Fruit fly (Drosophila melanogaster) whole organism, embryonic: ENCODE data around the gene mRpL39.
A peak's percentile ranks its signal among the peaks of the same experiment; 100 is the strongest.

ENCODE experiments used
- Ada2b ChIP-seq: fragments of 200-800 bp; sonication (Bioruptor generic); IDR thresholded peaks from 2 replicates; pipeline ENCODE4 v1.3.6; 2022; ENCODE audit warnings: missing biosample characterization, missing genetic modification characterization
- B-H1 ChIP-seq: fragments of 200-800 bp; sonication (Bioruptor generic); IDR thresholded peaks from 3 replicates; pipeline ENCODE4 v1.3.6; 2022; ENCODE audit warnings: missing biosample characterization, missing genetic modification characterization
- Blimp-1 ChIP-seq: fragments of 200-800 bp; sonication (Bioruptor generic); optimal IDR thresholded peaks from 3 replicates; lab custom pipeline; 2018; ENCODE audit warnings: missing biosample characterization, missing genetic modification characterization, mild to moderate bottlenecking, moderate library complexity, missing genetic modification reagents
- CG1024 ChIP-seq: fragments of 200-800 bp; sonication (Bioruptor generic); IDR thresholded peaks from 2 replicates; pipeline ENCODE4 v1.3.6; 2022; ENCODE audit warnings: missing biosample characterization, missing genetic modification characterization
- CG10431 ChIP-seq: fragments of 200-800 bp; sonication (Bioruptor generic); optimal IDR thresholded peaks from 3 replicates; lab custom pipeline; 2018; ENCODE audit warnings: missing biosample characterization, mild to moderate bottlenecking, missing genetic modification characterization
- CG1233 ChIP-seq: fragments of 200-800 bp; sonication (Bioruptor generic); optimal IDR thresholded peaks from 4 replicates; lab custom pipeline; 2018; ENCODE audit warnings: missing biosample characterization, mild to moderate bottlenecking, missing genetic modification characterization
- CG18011 ChIP-seq: fragments of 200-800 bp; sonication (Bioruptor generic); optimal IDR thresholded peaks from 2 replicates; lab custom pipeline; 2017; ENCODE audit warnings: missing biosample characterization, missing genetic modification characterization, mild to moderate bottlenecking, moderate library complexity, missing genotype
- CG18476 ChIP-seq: fragments of 200-800 bp; sonication (Bioruptor generic); optimal IDR thresholded peaks from 2 replicates; lab custom pipeline; 2016; ENCODE audit warnings: missing biosample characterization, mild to moderate bottlenecking, missing genetic modification characterization
- CG2875 ChIP-seq: fragments of 200-800 bp; sonication (Bioruptor generic); optimal IDR thresholded peaks from 2 replicates; lab custom pipeline; 2017; ENCODE audit warnings: missing biosample characterization, mild to moderate bottlenecking, missing genetic modification characterization, missing genetic modification reagents
- CG32772 ChIP-seq: fragments of 200-800 bp; sonication (Bioruptor generic); IDR thresholded peaks from 2 replicates; pipeline ENCODE4 v1.3.6; 2022; ENCODE audit warnings: missing biosample characterization, missing genetic modification characterization
- CG34224 ChIP-seq: fragments of 200-800 bp; sonication (Bioruptor generic); IDR thresholded peaks from 3 replicates; pipeline ENCODE4 v1.3.6; 2022; ENCODE audit warnings: missing biosample characterization, missing genetic modification characterization; ENCODE audit not compliant: partially characterized antibody
- CG4360 ChIP-seq: fragments of 200-800 bp; sonication (Bioruptor generic); IDR thresholded peaks from 2 replicates; pipeline ENCODE4 v1.3.6; 2022; ENCODE audit warnings: missing biosample characterization, missing genetic modification characterization
- CG4404 ChIP-seq: fragments of 200-800 bp; sonication (Bioruptor generic); IDR thresholded peaks from 2 replicates; pipeline ENCODE4 v1.3.6; 2022; ENCODE audit warnings: missing biosample characterization, missing genetic modification characterization
- CG4617 ChIP-seq: fragments of 200-800 bp; sonication (Bioruptor generic); optimal IDR thresholded peaks from 3 replicates; lab custom pipeline; 2016; ENCODE audit warnings: missing biosample characterization, missing genetic modification characterization, borderline replicate concordance
- CG4707 ChIP-seq: fragments of 200-800 bp; sonication (Bioruptor generic); optimal IDR thresholded peaks from 2 replicates; lab custom pipeline; 2018; ENCODE audit warnings: missing biosample characterization, mild to moderate bottlenecking, missing genetic modification characterization, moderate library complexity
- CG4730 ChIP-seq: fragments of 200-800 bp; sonication (Bioruptor generic); IDR thresholded peaks from 2 replicates; pipeline ENCODE4 v1.3.6; 2022; ENCODE audit warnings: missing biosample characterization, missing genetic modification characterization
- CG6272 ChIP-seq: fragments of 200-800 bp; sonication (Bioruptor generic); IDR thresholded peaks from 2 replicates; pipeline ENCODE4 v1.3.6; 2022; ENCODE audit warnings: missing biosample characterization, missing genetic modification characterization
- CG6689 ChIP-seq: fragments of 200-800 bp; sonication (Bioruptor generic); IDR thresholded peaks from 2 replicates; pipeline ENCODE4 v1.3.6; 2022; ENCODE audit warnings: missing biosample characterization, missing genetic modification characterization
- CG6813 ChIP-seq: fragments of 200-800 bp; sonication (Bioruptor generic); optimal IDR thresholded peaks from 2 replicates; lab custom pipeline; 2017; ENCODE audit warnings: missing biosample characterization, missing genetic modification characterization, mild to moderate bottlenecking, moderate library complexity, missing genetic modification reagents
- CG6854 ChIP-seq: fragments of 200-800 bp; sonication (Bioruptor generic); optimal IDR thresholded peaks from 3 replicates; lab custom pipeline; 2017; ENCODE audit warnings: missing biosample characterization, mild to moderate bottlenecking, missing genetic modification characterization
- CG7745 ChIP-seq: fragments of 200-800 bp; sonication (Bioruptor generic); optimal IDR thresholded peaks from 2 replicates; lab custom pipeline; 2018; ENCODE audit warnings: missing biosample characterization, mild to moderate bottlenecking, missing genetic modification characterization, moderate library complexity
- CG7839 ChIP-seq: fragments of 200-800 bp; sonication (Bioruptor generic); optimal IDR thresholded peaks from 3 replicates; lab custom pipeline; 2018; ENCODE audit warnings: missing biosample characterization, mild to moderate bottlenecking, missing genetic modification characterization, moderate library complexity
- CG8944 ChIP-seq: fragments of 200-800 bp; sonication (Bioruptor generic); optimal IDR thresholded peaks from 3 replicates; lab custom pipeline; 2016; ENCODE audit warnings: missing biosample characterization, missing genetic modification characterization
- CG9797 ChIP-seq: fragments of 200-800 bp; sonication (Bioruptor generic); optimal IDR thresholded peaks from 3 replicates; lab custom pipeline; 2018; ENCODE audit warnings: missing biosample characterization, mild to moderate bottlenecking, missing genetic modification characterization
- Fer3 ChIP-seq: fragments of 200-800 bp; sonication (Bioruptor generic); optimal IDR thresholded peaks from 2 replicates; lab custom pipeline; 2018; ENCODE audit warnings: missing biosample characterization, mild to moderate bottlenecking, missing genetic modification characterization, moderate library complexity
- Hey ChIP-seq: fragments of 200-800 bp; sonication (Bioruptor generic); optimal IDR thresholded peaks from 3 replicates; lab custom pipeline; 2018; ENCODE audit warnings: missing biosample characterization, mild to moderate bottlenecking, missing genetic modification characterization
- Hr51 ChIP-seq, 2 experiments: fragments of 200-800 bp; sonication (Bioruptor generic); optimal IDR thresholded peaks; 2 replicates in 1 of 2; 3 replicates in 1 of 2; lab custom pipeline; 2016 to 2018; ENCODE audit warnings: missing biosample characterization in 2 of 2, missing genetic modification characterization in 2 of 2, mild to moderate bottlenecking in 1 of 2, moderate library complexity in 1 of 2
- Hr78 ChIP-seq, 2 experiments: fragments of 200-800 bp in 1 of 2; fragments of >200 bp in 1 of 2; sonication (Bioruptor generic) in 1 of 2; optimal IDR thresholded peaks; 2 replicates each; lab custom pipeline; 2017 to 2019; ENCODE audit warnings: missing biosample characterization in 2 of 2, missing genetic modification characterization in 2 of 2, mild to moderate bottlenecking in 1 of 2, moderate library complexity in 1 of 2
- Nf-YA ChIP-seq: fragments of 200-800 bp; sonication (Bioruptor generic); IDR thresholded peaks from 2 replicates; pipeline ENCODE4 v1.3.6; 2022; ENCODE audit warnings: missing biosample characterization, missing genetic modification characterization
- Trl ChIP-seq, 3 experiments: fragments of >200 bp in 2 of 3; fragments of 200-800 bp in 1 of 3; sonication (Bioruptor generic) in 1 of 3; optimal IDR thresholded peaks; 2 replicates in 1 of 3; 3 replicates in 2 of 3; lab custom pipeline; 2016 to 2017; ENCODE audit warnings: missing biosample characterization in 1 of 3, missing genetic modification characterization in 1 of 3
- abd-A ChIP-seq: fragments of 200-800 bp; sonication (Bioruptor generic); optimal IDR thresholded peaks from 3 replicates; lab custom pipeline; 2019; ENCODE audit warnings: missing biosample characterization, mild to moderate bottlenecking, missing genetic modification characterization, moderate library complexity
- bsh ChIP-seq, 2 experiments: fragments of 200-800 bp; sonication (Bioruptor generic); optimal IDR thresholded peaks; 2 replicates each; lab custom pipeline; 2017 to 2018; ENCODE audit warnings: mild to moderate bottlenecking in 2 of 2, missing biosample characterization in 2 of 2, missing genetic modification characterization in 2 of 2, moderate library complexity in 1 of 2
- cato ChIP-seq: fragments of 200-800 bp; sonication (Bioruptor generic); optimal IDR thresholded peaks from 2 replicates; lab custom pipeline; 2016; ENCODE audit warnings: missing biosample characterization, missing genetic modification characterization, borderline replicate concordance
- gcm2 ChIP-seq: fragments of 200-800 bp; sonication (Bioruptor generic); optimal IDR thresholded peaks from 2 replicates; lab custom pipeline; 2016; ENCODE audit warnings: missing biosample characterization, missing genetic modification characterization
- ken ChIP-seq: fragments of 200-800 bp; sonication (Bioruptor generic); IDR thresholded peaks from 3 replicates; pipeline ENCODE4 v1.3.6; 2022; ENCODE audit warnings: missing biosample characterization, missing genetic modification characterization
- lab ChIP-seq: fragments of 200-800 bp; sonication (Bioruptor generic); optimal IDR thresholded peaks from 3 replicates; lab custom pipeline; 2017; ENCODE audit warnings: missing biosample characterization, missing genetic modification characterization, mild to moderate bottlenecking, moderate library complexity, missing genetic modification reagents
- rib ChIP-seq: fragments of 200-800 bp; sonication (Bioruptor generic); IDR thresholded peaks from 2 replicates; pipeline ENCODE4 v1.3.6; 2022; ENCODE audit warnings: missing biosample characterization, missing genetic modification characterization
- slou ChIP-seq: fragments of 200-800 bp; sonication (Bioruptor generic); optimal IDR thresholded peaks from 3 replicates; lab custom pipeline; 2016; ENCODE audit warnings: missing biosample characterization, missing genetic modification characterization
- sob ChIP-seq: fragments of 200-800 bp; sonication (Bioruptor generic); IDR thresholded peaks from 2 replicates; pipeline ENCODE4 v1.3.6; 2022; ENCODE audit warnings: missing biosample characterization, missing genetic modification characterization
- sqz ChIP-seq: fragments of 200-800 bp; sonication (Bioruptor generic); optimal IDR thresholded peaks from 3 replicates; lab custom pipeline; 2018; ENCODE audit warnings: missing biosample characterization, mild to moderate bottlenecking, missing genetic modification characterization
- sr ChIP-seq: fragments of 200-800 bp; sonication (Bioruptor generic); IDR thresholded peaks from 3 replicates; pipeline ENCODE4 v1.3.6; 2022; ENCODE audit warnings: missing biosample characterization, missing genetic modification characterization
- tap ChIP-seq: fragments of 200-800 bp; optimal IDR thresholded peaks from 3 replicates; lab custom pipeline; 2019; ENCODE audit warnings: missing biosample characterization, mild to moderate bottlenecking, missing genetic modification characterization, moderate library complexity
- tin ChIP-seq: fragments of 200-800 bp; sonication (Bioruptor generic); optimal IDR thresholded peaks from 3 replicates; lab custom pipeline; 2016; ENCODE audit warnings: missing biosample characterization, missing genetic modification characterization
- twi ChIP-seq: fragments of 200-800 bp; optimal IDR thresholded peaks from 2 replicates; lab custom pipeline; 2019; ENCODE audit warnings: missing biosample characterization, mild to moderate bottlenecking, missing genetic modification characterization, moderate library complexity
- zen2 ChIP-seq: fragments of 200-800 bp; sonication (Bioruptor generic); IDR thresholded peaks from 3 replicates; pipeline ENCODE4 v1.3.6; 2022; ENCODE audit warnings: missing biosample characterization, missing genetic modification characterization; ENCODE audit not compliant: partially characterized antibody

The mRpL39 gene

DNA sequence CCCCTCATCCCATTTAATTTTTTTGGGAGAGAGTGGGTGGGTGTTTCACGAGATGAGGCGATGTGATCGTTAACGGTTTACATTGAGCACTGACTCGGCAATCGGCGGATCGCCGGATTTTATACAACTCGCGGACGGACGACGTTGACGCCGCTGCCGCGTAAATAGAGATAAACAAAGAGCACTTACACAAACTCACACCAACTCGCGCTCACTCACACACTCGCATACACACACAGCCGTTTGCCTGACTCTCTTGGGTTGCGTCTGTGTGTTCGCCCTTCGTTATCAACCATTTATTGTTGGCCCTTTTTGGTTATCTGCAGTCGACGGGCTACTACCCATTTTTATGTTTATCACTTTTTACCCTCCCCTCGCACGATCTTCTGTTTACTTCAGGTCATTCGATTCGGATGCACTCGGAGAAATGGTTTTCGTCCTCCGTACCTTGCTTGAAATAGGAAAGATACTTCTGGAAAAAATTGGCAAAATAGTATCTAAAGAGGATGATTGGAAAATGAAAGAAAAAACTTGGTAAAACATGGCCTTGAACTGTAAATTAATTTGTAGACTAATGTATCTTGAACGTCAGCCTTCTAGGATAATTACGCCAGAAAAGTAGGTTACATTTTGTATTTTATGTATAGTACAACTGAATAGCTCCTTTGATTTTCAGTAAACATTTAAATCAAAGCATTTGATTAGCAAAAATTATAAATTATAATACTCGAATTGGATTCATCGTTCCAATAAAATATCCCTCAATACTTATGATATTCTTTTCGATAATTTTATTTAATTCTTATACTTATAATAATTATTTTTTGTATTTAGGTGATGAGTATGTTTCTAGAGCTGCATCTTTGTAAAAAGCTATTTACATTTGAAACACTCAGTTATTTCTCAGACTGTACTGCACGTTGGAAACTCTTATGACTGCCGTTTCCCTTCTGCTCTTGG, 21.6 kb downstream of the mRpL39 start (continued):
- TF ChIP-seq tap (tag; lab: Kevin White, UChicago) (no peak), Trl (optimal IDR thresholded peaks at IDR 0.05; lab: Kevin White, UChicago) (peak; percentile 58 to 63), Trl (GFP tag; optimal IDR thresholded peaks at IDR 0.05; lab: Kevin White, UChicago) (no peak), CG10431 (GFP tag; lab: Kevin White, UChicago) (peak; percentile 27), B-H1 (GFP tag; lab: Robert Waterston, UW) (no peak; the same call in 2 of the 3 replicates), CG9797 (GFP tag; lab: Kevin White, UChicago) (no peak), CG2875 (GFP tag; lab: Kevin White, UChicago) (peak; percentile 23), CG1024 (GFP tag; lab: Robert Waterston, UW) (0 out of 2 replicates have a peak, but pooled peaks have one; percentile 17), cato (GFP tag; lab: Kevin White, UChicago) (peak; percentile 13), abd-A (tag; lab: Kevin White, UChicago) (peak; percentile 63), CG6854 (GFP tag; lab: Kevin White, UChicago) (no peak), CG1233 (GFP tag; lab: Kevin White, UChicago) (peak; percentile 30), CG4730 (peak; percentile 28; the same call in 1 of the 2 replicates), Hr78 (GFP tag; optimal IDR thresholded peaks at IDR 0.05; lab: Kevin White, UChicago) (peak in 1 of 2 experiments; percentile 94), CG4707 (GFP tag; lab: Kevin White, UChicago) (peak; percentile 15), Fer3 (tag; lab: Kevin White, UChicago) (no peak), CG7839 (tag; lab: Kevin White, UChicago) (peak; percentile 47), CG8944 (GFP tag; lab: Kevin White, UChicago) (peak; percentile 42), slou (GFP tag; lab: Kevin White, UChicago) (no peak), CG34224 (GFP tag; lab: Robert Waterston, UW) (peak; percentile 38; the same call in 1 of the 3 replicates), Ada2b (GFP tag; lab: Robert Waterston, UW) (0 out of 2 replicates have a peak, but pooled peaks have one; percentile 6), sr (GFP tag; lab: Robert Waterston, UW) (no peak; the same call in 2 of the 3 replicates), sob (GFP tag; lab: Robert Waterston, UW) (peak; percentile 67; the same call in 1 of the 2 replicates), Blimp-1 (GFP tag; lab: Kevin White, UChicago) (peak; percentile 7), CG18011 (no peak), CG7745 (no peak), Nf-YA (GFP tag; lab: Robert Waterston, UW) (no peak), ken (GFP tag; lab: Robert Waterston, UW) (peak; percentile 44; the same call in 1 of the 3 replicates), tin (GFP tag; lab: Kevin White, UChicago) (peak; percentile 6), sqz (GFP tag; lab: Kevin White, UChicago) (peak; percentile 54), zen2 (GFP tag; lab: Robert Waterston, UW) (0 out of 3 replicates have a peak, but pooled peaks have one; percentile 17), CG4617 (peak; percentile 3), lab (GFP tag; lab: Kevin White, UChicago) (peak; percentile 53), CG4360 (GFP tag; lab: Robert Waterston, UW) (peak; percentile 57; the same call in 1 of the 2 replicates), Hey (tag; lab: Kevin White, UChicago) (no peak), Hr51 (GFP tag; optimal IDR thresholded peaks at IDR 0.05; lab: Kevin White, UChicago) (peak in 1 of 2 experiments; percentile 14), CG18476 (GFP tag; lab: Kevin White, UChicago) (peak; percentile 24), rib (GFP tag; lab: Robert Waterston, UW) (peak; percentile 65; the same call in 1 of the 2 replicates), CG6813 (GFP tag; lab: Kevin White, UChicago) (peak; percentile 49), CG6272 (GFP tag; lab: Robert Waterston, UW) (no peak), gcm2 (GFP tag; lab: Kevin White, UChicago) (no peak), bsh (GFP tag; optimal IDR thresholded peaks at IDR 0.05; lab: Kevin White, UChicago) (peak in 1 of 2 experiments; percentile 37), CG4404 (GFP tag; lab: Robert Waterston, UW) (0 out of 2 replicates have a peak, but pooled peaks have one; percentile 29), CG6689 (GFP tag; lab: Robert Waterston, UW) (peak; percentile 30; the same call in 1 of the 2 replicates), twi (tag; lab: Kevin White, UChicago) (peak; percentile 2), CG32772 (GFP tag; lab: Robert Waterston, UW) (peak; percentile 36; the same call in 1 of the 2 replicates)
